Fruit fly (Drosophila melanogaster) whole organism, embryonic: ENCODE results near the gene mus201.

Source experiments
- Aef1 ChIP-seq: fragments of 200-800 bp; sonication (Bioruptor generic); IDR thresholded peaks from 3 replicates; pipeline ENCODE4 v1.3.6; 2022; ENCODE audit warnings: missing biosample characterization, missing genetic modification characterization
- Antp ChIP-seq: fragments of 200-800 bp; sonication (Bioruptor generic); optimal IDR thresholded peaks from 3 replicates; lab custom pipeline; 2016; ENCODE audit warnings: missing biosample characterization, missing genetic modification characterization
- Asciz ChIP-seq: fragments of 200-800 bp; sonication (Bioruptor generic); optimal IDR thresholded peaks from 2 replicates; lab custom pipeline; 2017; ENCODE audit warnings: missing biosample characterization, mild to moderate bottlenecking, missing genetic modification characterization, missing genetic modification reagents
- Bdp1 ChIP-seq: fragments of 200-800 bp; sonication (Bioruptor generic); optimal IDR thresholded peaks from 3 replicates; lab custom pipeline; 2016; ENCODE audit warnings: missing biosample characterization, missing genetic modification characterization
- CG12219 ChIP-seq: fragments of 200-800 bp; sonication (Bioruptor generic); optimal IDR thresholded peaks from 3 replicates; lab custom pipeline; 2018; ENCODE audit warnings: missing biosample characterization, mild to moderate bottlenecking, missing genetic modification characterization
- CG15269 ChIP-seq: fragments of 200-800 bp; sonication (Bioruptor generic); optimal IDR thresholded peaks from 2 replicates; lab custom pipeline; 2018; ENCODE audit warnings: missing biosample characterization, mild to moderate bottlenecking, missing genetic modification characterization, moderate library complexity
- CG1602 ChIP-seq: fragments of 200-800 bp; sonication (Bioruptor generic); optimal IDR thresholded peaks from 3 replicates; lab custom pipeline; 2016; ENCODE audit warnings: missing biosample characterization, missing genetic modification characterization
- CG17568 ChIP-seq: fragments of 200-800 bp; sonication (Bioruptor generic); optimal IDR thresholded peaks from 2 replicates; lab custom pipeline; 2018; ENCODE audit warnings: missing biosample characterization, mild to moderate bottlenecking, missing genetic modification characterization, moderate library complexity
- CG2199 ChIP-seq: fragments of 200-800 bp; sonication (Bioruptor generic); IDR thresholded peaks from 3 replicates; pipeline ENCODE4 v1.3.6; 2022; ENCODE audit warnings: missing biosample characterization, missing genetic modification characterization
- CG2202 ChIP-seq: fragments of 200-800 bp; sonication (Bioruptor generic); optimal IDR thresholded peaks from 2 replicates; lab custom pipeline; 2018; ENCODE audit warnings: missing biosample characterization, mild to moderate bottlenecking, missing genetic modification characterization
- CG2712 ChIP-seq: fragments of 200-800 bp; optimal IDR thresholded peaks from 3 replicates; lab custom pipeline; 2019; ENCODE audit warnings: missing biosample characterization, mild to moderate bottlenecking, missing genetic modification characterization, moderate library complexity
- CG31388 ChIP-seq: fragments of 200-800 bp; sonication (Bioruptor generic); optimal IDR thresholded peaks from 2 replicates; lab custom pipeline; 2016; ENCODE audit warnings: missing biosample characterization, missing genetic modification characterization
- CG3847 ChIP-seq: fragments of 200-800 bp; sonication (Bioruptor generic); IDR thresholded peaks from 2 replicates; pipeline ENCODE4 v1.3.6; 2022; ENCODE audit warnings: missing biosample characterization, missing genetic modification characterization
- CG42726 ChIP-seq: fragments of 200-800 bp; sonication (Bioruptor generic); IDR thresholded peaks from 2 replicates; pipeline ENCODE4 v1.3.6; 2022; ENCODE audit warnings: missing biosample characterization, missing genetic modification characterization; ENCODE audit not compliant: partially characterized antibody
- CG4424 ChIP-seq: fragments of 200-800 bp; sonication (Bioruptor generic); optimal IDR thresholded peaks from 3 replicates; lab custom pipeline; 2016; ENCODE audit warnings: missing biosample characterization, missing genetic modification characterization
- CG4730 ChIP-seq: fragments of 200-800 bp; sonication (Bioruptor generic); IDR thresholded peaks from 2 replicates; pipeline ENCODE4 v1.3.6; 2022; ENCODE audit warnings: missing biosample characterization, missing genetic modification characterization
- CG7556 ChIP-seq: fragments of 200-800 bp; sonication (Bioruptor generic); optimal IDR thresholded peaks from 2 replicates; lab custom pipeline; 2017; ENCODE audit warnings: missing biosample characterization, mild to moderate bottlenecking, missing genetic modification characterization
- CG8290 ChIP-seq, 3 experiments: fragments of 200-800 bp; sonication (Bioruptor generic); optimal IDR thresholded peaks; 2 replicates each; lab custom pipeline; 2016 to 2019; ENCODE audit warnings: missing biosample characterization in 3 of 3, missing genetic modification characterization in 3 of 3, mild to moderate bottlenecking in 2 of 3, moderate library complexity in 1 of 3
- CG9215 ChIP-seq: fragments of 200-800 bp; sonication (Bioruptor generic); IDR thresholded peaks from 2 replicates; pipeline ENCODE4 v1.3.6; 2022; ENCODE audit warnings: missing biosample characterization, missing genetic modification characterization
- CG9797 ChIP-seq: fragments of 200-800 bp; sonication (Bioruptor generic); optimal IDR thresholded peaks from 3 replicates; lab custom pipeline; 2018; ENCODE audit warnings: missing biosample characterization, mild to moderate bottlenecking, missing genetic modification characterization
- CkIIα-i1 ChIP-seq: fragments of 200-800 bp; sonication (Bioruptor generic); IDR thresholded peaks from 2 replicates; pipeline ENCODE4 v1.3.6; 2022; ENCODE audit warnings: missing biosample characterization, missing genetic modification characterization
- Dad ChIP-seq: fragments of 200-800 bp; sonication (Bioruptor generic); optimal IDR thresholded peaks from 3 replicates; lab custom pipeline; 2016; ENCODE audit warnings: missing biosample characterization, missing genetic modification characterization
- Deaf1 ChIP-seq: fragments of 200-800 bp; optimal IDR thresholded peaks from 3 replicates; lab custom pipeline; 2019; ENCODE audit warnings: missing biosample characterization, mild to moderate bottlenecking, missing genetic modification characterization, moderate library complexity
- Dp ChIP-seq: fragments of 200-800 bp; sonication (Bioruptor generic); optimal IDR thresholded peaks from 2 replicates; lab custom pipeline; 2018; ENCODE audit warnings: missing biosample characterization, mild to moderate bottlenecking, missing genetic modification characterization, moderate library complexity
- Elba2 ChIP-seq: fragments of 200-800 bp; sonication (Bioruptor generic); optimal IDR thresholded peaks from 3 replicates; lab custom pipeline; 2016; ENCODE audit warnings: missing biosample characterization, missing genetic modification characterization
- Gug ChIP-seq: fragments of 200-800 bp; sonication (Bioruptor generic); IDR thresholded peaks from 4 replicates; pipeline ENCODE4 v1.3.6; 2022; ENCODE audit warnings: missing biosample characterization, missing genetic modification characterization
- MBD-R2 ChIP-seq: fragments of 200-800 bp; sonication (Bioruptor generic); IDR thresholded peaks from 2 replicates; pipeline ENCODE4 v1.3.6; 2022; ENCODE audit warnings: missing biosample characterization, missing genetic modification characterization
- Oaz ChIP-seq: fragments of 200-800 bp; sonication (Bioruptor generic); IDR thresholded peaks from 2 replicates; pipeline ENCODE4 v1.3.6; 2022; ENCODE audit warnings: missing biosample characterization, missing genetic modification characterization
- PHDP ChIP-seq: fragments of 200-800 bp; sonication (Bioruptor generic); optimal IDR thresholded peaks from 3 replicates; lab custom pipeline; 2018; ENCODE audit warnings: missing biosample characterization, mild to moderate bottlenecking, missing genetic modification characterization, moderate library complexity
- Sry-δ ChIP-seq: fragments of 200-800 bp; sonication (Bioruptor generic); optimal IDR thresholded peaks from 2 replicates; lab custom pipeline; 2016; ENCODE audit warnings: missing biosample characterization, missing genetic modification characterization
- Ssrp ChIP-seq: fragments of 200-800 bp; sonication (Bioruptor generic); optimal IDR thresholded peaks from 2 replicates; lab custom pipeline; 2018; ENCODE audit warnings: missing biosample characterization, mild to moderate bottlenecking, missing genetic modification characterization, moderate library complexity
- Xbp1 ChIP-seq: fragments of 200-800 bp; sonication (Bioruptor generic); optimal IDR thresholded peaks from 3 replicates; lab custom pipeline; 2016; ENCODE audit warnings: missing biosample characterization, mild to moderate bottlenecking, missing genetic modification characterization
- YL-1 ChIP-seq: fragments of 200-800 bp; sonication (Bioruptor generic); optimal IDR thresholded peaks from 3 replicates; lab custom pipeline; 2017; ENCODE audit warnings: missing biosample characterization, mild to moderate bottlenecking, missing genetic modification characterization
- aop ChIP-seq: fragments of 200-800 bp; sonication (Bioruptor generic); IDR thresholded peaks from 2 replicates; pipeline ENCODE4 v1.3.6; 2022; ENCODE audit warnings: missing biosample characterization, missing genetic modification characterization
- ara ChIP-seq: fragments of 200-800 bp; sonication (Bioruptor generic); IDR thresholded peaks from 2 replicates; pipeline ENCODE4 v1.3.6; 2022; ENCODE audit warnings: missing biosample characterization, missing genetic modification characterization
- ato ChIP-seq: fragments of 200-800 bp; sonication (Bioruptor generic); IDR thresholded peaks from 2 replicates; pipeline ENCODE4 v1.3.6; 2022; ENCODE audit warnings: missing biosample characterization, missing genetic modification characterization; ENCODE audit not compliant: partially characterized antibody
- cad ChIP-seq: fragments of >200 bp; optimal IDR thresholded peaks from 2 replicates; lab custom pipeline; 2017; ENCODE audit warnings: missing biosample characterization, missing genetic modification characterization
- chif ChIP-seq, 2 experiments: fragments of 200-800 bp; sonication (Bioruptor generic); optimal IDR thresholded peaks; 3 replicates each; lab custom pipeline; 2016; ENCODE audit warnings: missing biosample characterization in 2 of 2, missing genetic modification characterization in 2 of 2
- ci ChIP-seq: fragments of 200-800 bp; sonication (Bioruptor generic); IDR thresholded peaks from 3 replicates; pipeline ENCODE4 v1.3.6; 2022; ENCODE audit warnings: missing biosample characterization, missing genetic modification characterization
- en ChIP-seq: fragments of 200-800 bp; sonication (Bioruptor generic); optimal IDR thresholded peaks from 2 replicates; lab custom pipeline; 2016; ENCODE audit warnings: missing biosample characterization, missing genetic modification characterization
- gem ChIP-seq: fragments of 200-800 bp; sonication (Bioruptor generic); optimal IDR thresholded peaks from 2 replicates; lab custom pipeline; 2019; ENCODE audit warnings: missing biosample characterization, mild to moderate bottlenecking, missing genetic modification characterization, moderate library complexity
- gsb ChIP-seq: fragments of 200-800 bp; sonication (Bioruptor generic); IDR thresholded peaks from 2 replicates; pipeline ENCODE4 v1.3.6; 2022; ENCODE audit warnings: missing biosample characterization, missing genetic modification characterization
- gt ChIP-seq: fragments of 200-800 bp; sonication (Bioruptor generic); IDR thresholded peaks from 2 replicates; pipeline ENCODE4 v1.3.6; 2022; ENCODE audit warnings: missing biosample characterization, missing genetic modification characterization
- pb ChIP-seq: fragments of 200-800 bp; sonication (Bioruptor generic); optimal IDR thresholded peaks from 3 replicates; lab custom pipeline; 2016; ENCODE audit warnings: missing biosample characterization, missing genetic modification characterization
- salm ChIP-seq: fragments of 200-800 bp; sonication (Bioruptor generic); optimal IDR thresholded peaks from 2 replicates; lab custom pipeline; 2018; ENCODE audit warnings: missing biosample characterization, mild to moderate bottlenecking, missing genetic modification characterization
- sens-2 ChIP-seq: fragments of 200-800 bp; sonication (Bioruptor generic); IDR thresholded peaks from 2 replicates; pipeline ENCODE4 v1.3.6; 2022; ENCODE audit warnings: missing biosample characterization, missing genetic modification characterization
- sr ChIP-seq: fragments of 200-800 bp; sonication (Bioruptor generic); IDR thresholded peaks from 3 replicates; pipeline ENCODE4 v1.3.6; 2022; ENCODE audit warnings: missing biosample characterization, missing genetic modification characterization
- tap ChIP-seq: fragments of 200-800 bp; optimal IDR thresholded peaks from 3 replicates; lab custom pipeline; 2019; ENCODE audit warnings: missing biosample characterization, mild to moderate bottlenecking, missing genetic modification characterization, moderate library complexity
- ttk ChIP-seq: fragments of 200-800 bp; sonication (Bioruptor generic); IDR thresholded peaks from 2 replicates; pipeline ENCODE4 v2.1.2; 2022; ENCODE audit warnings: missing biosample characterization, missing genetic modification characterization
- vnd ChIP-seq: fragments of 200-800 bp; sonication (Bioruptor generic); IDR thresholded peaks from 3 replicates; pipeline ENCODE4 v1.3.6; 2022; ENCODE audit warnings: missing biosample characterization, missing genetic modification characterization; ENCODE audit not compliant: partially characterized antibody

mus201 gene

dm6 chr2L:8464107-8464582 is 26.2 kb downstream of the mus201 start, which contains the start of gene prg (continued):
- TF ChIP-seq CG42726 (GFP tag; lab: Robert Waterston, UW) (peak; percentile 95), Asciz (peak; percentile 56), CG1602 (GFP tag; lab: Kevin White, UChicago) (peak; percentile 49), CkIIα-i1 (GFP tag; lab: Robert Waterston, UW) (no peak), salm (tag; lab: Kevin White, UChicago) (no peak), Xbp1 (GFP tag; lab: Kevin White, UChicago) (peak; percentile 64), CG17568 (GFP tag; lab: Kevin White, UChicago) (peak; percentile 39), Dp (GFP tag; lab: Kevin White, UChicago) (peak; percentile 59), Oaz (GFP tag; lab: Robert Waterston, UW) (peak; percentile 32; the same call in 1 of the 2 replicates), tap (tag; lab: Kevin White, UChicago) (peak; percentile 42), Aef1 (GFP tag; lab: Robert Waterston, UW) (peak; percentile 47; the same call in 2 of the 3 replicates), aop (GFP tag; lab: Robert Waterston, UW) (no peak), CG3847 (GFP tag; lab: Robert Waterston, UW) (peak; percentile 63), CG9215 (GFP tag; lab: Robert Waterston, UW) (0 out of 2 replicates have a peak, but pooled peaks have one; percentile 17), ci (GFP tag; lab: Robert Waterston, UW) (peak; percentile 64; the same call in 2 of the 3 replicates), CG15269 (peak; percentile 68), CG4730 (GFP tag; lab: Robert Waterston, UW) (no peak), pb (GFP tag; lab: Kevin White, UChicago) (peak; percentile 51), CG7556 (GFP tag; lab: Kevin White, UChicago) (peak; percentile 70), CG9797 (no peak), PHDP (tag; lab: Kevin White, UChicago) (peak; percentile 69), en (GFP tag; lab: Kevin White, UChicago) (peak; percentile 22), vnd (peak; percentile 90), CG4424 (GFP tag; lab: Kevin White, UChicago) (peak; percentile 13), Ssrp (tag; lab: Kevin White, UChicago) (peak; percentile 51), Antp (GFP tag; lab: Kevin White, UChicago) (peak; percentile 56), gem (tag; lab: Kevin White, UChicago) (peak; percentile 76), sr (no peak), CG12219 (GFP tag; lab: Kevin White, UChicago) (no peak), YL-1 (peak; percentile 78), cad (GFP tag; lab: Kevin White, UChicago) (no peak), Dad (GFP tag; lab: Kevin White, UChicago) (peak; percentile 60), gt (GFP tag; lab: Robert Waterston, UW) (no peak), ttk (GFP tag; lab: Robert Waterston, UW) (peak; percentile 25; the same call in 1 of the 2 replicates), Gug (GFP tag; lab: Robert Waterston, UW) (peak; percentile 10; the same call in 1 of the 4 replicates), CG2712 (tag; lab: Kevin White, UChicago) (peak; percentile 71), CG2199 (GFP tag; lab: Robert Waterston, UW) (no peak), Sry-δ (GFP tag; lab: Kevin White, UChicago) (peak; percentile 77), CG8290 (GFP tag; optimal IDR thresholded peaks at IDR 0.05; lab: Kevin White, UChicago) (peak; percentile 67), CG8290 (tag; optimal IDR thresholded peaks at IDR 0.05; lab: Kevin White, UChicago) (peak in 1 of 2 experiments; percentile 61), CG2202 (tag; lab: Kevin White, UChicago) (no peak), gsb (GFP tag; lab: Robert Waterston, UW) (no peak), sens-2 (GFP tag; lab: Robert Waterston, UW) (no peak), ara (0 out of 2 replicates have a peak, but pooled peaks have one; percentile 26), ato (GFP tag; lab: Robert Waterston, UW) (peak; percentile 97), Elba2 (peak; percentile 25), MBD-R2 (GFP tag; lab: Robert Waterston, UW) (peak; percentile 90), chif (GFP tag; optimal IDR thresholded peaks at IDR 0.05; lab: Kevin White, UChicago) (peak; percentile 15 to 51), CG31388 (GFP tag; lab: Kevin White, UChicago) (no peak), Bdp1 (GFP tag; lab: Kevin White, UChicago) (no peak), Deaf1 (tag; lab: Kevin White, UChicago) (peak; percentile 34)
